Fruit fly (Drosophila melanogaster): ENCODE measurements around the gene CG1387.

CG1387 gene

DNA sequence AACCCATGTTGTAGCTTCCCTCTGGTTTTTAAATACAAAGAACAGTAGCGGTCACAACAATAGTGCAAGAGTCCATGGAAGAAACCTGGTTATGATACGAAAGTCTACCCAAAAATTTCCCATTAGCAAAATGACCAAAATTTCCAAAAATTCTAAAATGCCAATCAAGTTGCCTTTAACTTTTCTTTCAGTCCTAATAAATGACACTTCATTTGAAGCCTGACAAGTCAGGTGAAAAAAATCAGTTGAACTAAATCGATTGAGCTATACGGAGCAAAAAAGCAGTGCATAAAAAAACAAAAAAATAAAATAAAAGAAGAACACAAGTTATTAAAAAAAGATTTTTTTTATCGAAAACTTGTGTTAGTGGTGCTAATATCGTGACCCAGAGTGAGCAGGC is 30.0 kb downstream of the CG1387 start:
- TF ChIP-seq Met (GFP tag; optimal IDR thresholded peaks at IDR 0.05), result no peak
- peak; percentile 14 for TF ChIP-seq CG32006 (GFP tag; optimal IDR thresholded peaks at IDR 0.05)
- peak; percentile 52 for TF ChIP-seq svp (GFP tag)
- no peak for TF ChIP-seq CG8119 (GFP tag; IDR thresholded peaks at IDR 0.05)
- no peak for TF ChIP-seq Hr4 (GFP tag; optimal IDR thresholded peaks at IDR 0.05)

- TF ChIP-seq Met (GFP tag; optimal IDR thresholded peaks at IDR 0.05), result peak; percentile 4
- TF ChIP-seq Eip78C (GFP tag), result peak; percentile 74
- TF ChIP-seq dac (GFP tag; optimal IDR thresholded peaks at IDR 0.05), result no peak
Observed at dm6 chrX:8416209-8416608, 30.6 kb downstream of the CG1387 start.

dm6 chrX:8416956-8417355 is 31.4 kb downstream of the CG1387 start:
- TF ChIP-seq Sox102F (GFP tag; optimal IDR thresholded peaks at IDR 0.05) (no peak), svp (GFP tag) (peak; percentile 15), CG10669 (GFP tag; optimal IDR thresholded peaks at IDR 0.05) (no peak), Hr39 (GFP tag; optimal IDR thresholded peaks at IDR 0.05) (no peak), CG8119 (GFP tag; IDR thresholded peaks at IDR 0.05) (no peak), Blimp-1 (GFP tag; optimal IDR thresholded peaks at IDR 0.05) (no peak), CG10631 (GFP tag; optimal IDR thresholded peaks at IDR 0.05) (no peak), dac (GFP tag; optimal IDR thresholded peaks at IDR 0.05) (no peak), lz (GFP tag; optimal IDR thresholded peaks at IDR 0.05) (no peak), Ets21C (GFP tag; optimal IDR thresholded peaks at IDR 0.05) (no peak), vri (GFP tag; optimal IDR thresholded peaks at IDR 0.05) (no peak), acj6 (GFP tag; optimal IDR thresholded peaks at IDR 0.05) (peak; percentile 3), Eip75B (GFP tag; optimal IDR thresholded peaks at IDR 0.05) (no peak), CG32006 (GFP tag; optimal IDR thresholded peaks at IDR 0.05) (peak; percentile 17), CG3919 (GFP tag; optimal IDR thresholded peaks at IDR 0.05) (peak; percentile 22), CG15336 (GFP tag; IDR thresholded peaks at IDR 0.05) (peak; percentile 37; the same call in 1 of the 2 replicates), CG6854 (GFP tag; optimal IDR thresholded peaks at IDR 0.05) (no peak), Hr38 (GFP tag; optimal IDR thresholded peaks at IDR 0.05) (no peak), Met (GFP tag; optimal IDR thresholded peaks at IDR 0.05) (no peak), CG11762 (GFP tag; optimal IDR thresholded peaks at IDR 0.05; ENCODE audit: insufficient read depth) (no peak), CG34406 (GFP tag; optimal IDR thresholded peaks at IDR 0.05) (no peak), topi (GFP tag; optimal IDR thresholded peaks at IDR 0.05) (peak; percentile 10), fd85E (GFP tag; optimal IDR thresholded peaks at IDR 0.05) (no peak), CG4318 (GFP tag; optimal IDR thresholded peaks at IDR 0.05) (no peak), Sox15 (GFP tag; optimal IDR thresholded peaks at IDR 0.05) (no peak), CG8319 (GFP tag; optimal IDR thresholded peaks at IDR 0.05) (no peak), Smox (GFP tag; optimal IDR thresholded peaks at IDR 0.05) (no peak), CG1621 (tag; optimal IDR thresholded peaks at IDR 0.05) (no peak), ss (GFP tag; optimal IDR thresholded peaks at IDR 0.05) (no peak), CG6808 (GFP tag; optimal IDR thresholded peaks at IDR 0.05) (no peak), OdsH (GFP tag; optimal IDR thresholded peaks at IDR 0.05) (peak; percentile 3), CG8632 (GFP tag; optimal IDR thresholded peaks at IDR 0.05) (peak; percentile 4), CG11294 (GFP tag; IDR thresholded peaks at IDR 0.05) (no peak), CG6276 (GFP tag; optimal IDR thresholded peaks at IDR 0.05) (no peak), fd59A (GFP tag; optimal IDR thresholded peaks at IDR 0.05) (no peak), salr (GFP tag; optimal IDR thresholded peaks at IDR 0.05) (no peak), achi (GFP tag; optimal IDR thresholded peaks at IDR 0.05) (no peak), CG6792 (GFP tag; optimal IDR thresholded peaks at IDR 0.05) (no peak), pdm3 (GFP tag; optimal IDR thresholded peaks at IDR 0.05) (no peak), CG16779 (tag; optimal IDR thresholded peaks at IDR 0.05) (no peak), net (GFP tag; optimal IDR thresholded peaks at IDR 0.05) (no peak), Eip78C (GFP tag) (peak; percentile 72), Gug (GFP tag; IDR thresholded peaks at IDR 0.05) (no peak), dsx (GFP tag; optimal IDR thresholded peaks at IDR 0.05; ENCODE audit: poor library complexity, severe bottlenecking) (no peak), cyc (GFP tag; optimal IDR thresholded peaks at IDR 0.05) (no peak), Lpt (GFP tag; optimal IDR thresholded peaks at IDR 0.05) (no peak), CG7368 (GFP tag; optimal IDR thresholded peaks at IDR 0.05) (no peak)

Measured in whole organism, prepupa.